Fruit fly (Drosophila melanogaster) whole organism, wandering third instar larva: Measurements from ENCODE around the gene CG13862.

Experiments
- CG32264 ChIP-seq: fragments of 200-800 bp; sonication (Bioruptor generic); optimal IDR thresholded peaks from 2 replicates; lab custom pipeline; 2016; ENCODE audit warnings: missing biosample characterization, missing genetic modification characterization
- Hnf4 ChIP-seq: fragments of 200-800 bp; sonication (Bioruptor generic); optimal IDR thresholded peaks from 2 replicates; lab custom pipeline; 2016; ENCODE audit warnings: missing biosample characterization, mild to moderate bottlenecking, missing genetic modification characterization
- dsf ChIP-seq: sonication (Bioruptor generic); optimal IDR thresholded peaks from 2 replicates; lab custom pipeline; 2016; ENCODE audit warnings: missing biosample characterization, missing genetic modification characterization, borderline replicate concordance
- sv ChIP-seq: fragments of 200-800 bp; sonication (Bioruptor generic); optimal IDR thresholded peaks from 3 replicates; lab custom pipeline; 2016; ENCODE audit warnings: missing biosample characterization, missing genetic modification characterization

DNA sequence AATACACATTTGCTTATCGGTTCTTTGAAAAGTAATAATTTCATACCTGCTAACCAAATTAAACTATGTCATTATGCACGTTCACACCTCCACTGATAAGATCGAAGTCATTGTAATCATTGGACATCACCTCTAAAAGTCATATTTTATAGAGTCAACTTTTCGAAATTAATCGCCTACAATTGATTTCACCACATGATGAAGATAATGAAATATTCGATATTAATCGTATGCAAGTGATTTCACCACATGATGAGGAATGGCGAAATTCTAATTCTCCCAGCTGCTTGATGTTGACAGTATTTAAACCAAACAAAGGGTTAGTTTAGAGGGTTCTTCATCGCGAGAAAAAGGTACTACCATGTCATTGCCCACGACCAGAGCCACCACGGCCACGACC, 43.9 kb downstream of the CG13862 start, which contains the start of gene CG18596:
- TF ChIP-seq CG32264 (GFP tag; lab: Kevin White, UChicago) = no peak
- TF ChIP-seq Hnf4 = no peak
- TF ChIP-seq sv (GFP tag; lab: Kevin White, UChicago) = no peak
- TF ChIP-seq dsf (GFP tag; lab: Kevin White, UChicago) = no peak
